Fruit fly (Drosophila melanogaster) Kc167 (cell line): ENCODE measurements around the gene BCAS2.

Experiments
- Myc ChIP-seq: fragments of >200 bp; optimal IDR thresholded peaks from 2 replicates; lab custom pipeline; 2017; ENCODE audit warnings: missing external identifiers
- Sin3A ChIP-seq: fragments of >200 bp; optimal IDR thresholded peaks from 2 replicates; lab custom pipeline; 2018; ENCODE audit warnings: missing external identifiers
- h ChIP-seq: fragments of >200 bp; optimal IDR thresholded peaks from 3 replicates; lab custom pipeline; 2018; ENCODE audit warnings: missing external identifiers
- ttk ChIP-seq: sonication (Bioruptor generic); optimal IDR thresholded peaks from 2 replicates; lab custom pipeline; 2017; ENCODE audit warnings: missing external identifiers

DNA sequence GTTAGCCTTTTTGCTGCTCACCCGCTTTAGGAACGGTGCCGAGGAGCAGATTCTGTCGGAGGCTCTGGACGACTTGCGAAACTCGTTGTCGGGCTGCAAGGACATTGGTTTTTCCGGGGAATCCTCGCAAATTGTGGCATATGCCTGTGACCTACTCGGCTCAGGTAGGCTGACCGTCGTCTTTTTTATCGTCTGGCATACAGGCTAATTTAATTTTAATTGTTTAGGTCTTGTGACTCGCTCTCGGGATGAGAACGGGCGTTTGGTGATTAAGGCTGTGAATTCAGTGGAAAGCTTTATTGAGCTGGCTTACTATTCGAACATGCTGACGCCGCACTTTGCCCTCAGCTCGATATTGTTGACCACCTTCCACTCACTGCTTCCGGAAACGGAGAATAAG lies 9.3 kb upstream of the BCAS2 start:
- TF ChIP-seq Sin3A (lab: Kevin White, UChicago): no peak
- TF ChIP-seq ttk (lab: Kevin White, UChicago): no peak
- no peak for TF ChIP-seq Myc (lab: Kevin White, UChicago)
- TF ChIP-seq h (lab: Kevin White, UChicago): no peak
